Worm (Caenorhabditis elegans): ENCODE data around the gene dmsr-15.

The dmsr-15 gene

ce11 chrV:6823432-6823831 is 5.3 kb downstream of the dmsr-15 start:
- TF ChIP-seq ztf-4 (tag; optimal IDR thresholded peaks at IDR 0.05) (no peak), crh-2 (tag; optimal IDR thresholded peaks at IDR 0.05) (peak; percentile 47), fos-1 (tag; optimal IDR thresholded peaks at IDR 0.05) (peak; percentile 97), unc-62 (GFP tag; optimal IDR thresholded peaks at IDR 0.05) (no peak), nhr-129 (tag; optimal IDR thresholded peaks at IDR 0.05) (no peak), nhr-77 (tag; optimal IDR thresholded peaks at IDR 0.05) (no peak), sma-9 (GFP tag; optimal IDR thresholded peaks at IDR 0.05) (peak; percentile 68), sma-9 (tag; optimal IDR thresholded peaks at IDR 0.05) (no peak), ZK546.5 (tag; optimal IDR thresholded peaks at IDR 0.05) (no peak)

ce11 chrV:6821509-6821908 is 7.2 kb downstream of the dmsr-15 start, which contains the start of gene T15B7.8:
T15B7.8 (plus strand) TSS chrV:6821809.
- no peak for TF ChIP-seq zag-1 (tag; optimal IDR thresholded peaks at IDR 0.05)
- no peak for TF ChIP-seq sma-3 (GFP tag; optimal IDR thresholded peaks at IDR 0.05)
- no peak for TF ChIP-seq crh-2 (tag; optimal IDR thresholded peaks at IDR 0.05)
- no peak for TF ChIP-seq nhr-237 (tag; optimal IDR thresholded peaks at IDR 0.05)
- TF ChIP-seq ztf-1 (GFP tag; conservative IDR thresholded peaks at IDR 0.05): no peak
- no peak for TF ChIP-seq unc-62 (GFP tag; optimal IDR thresholded peaks at IDR 0.05)

- no peak for TF ChIP-seq ZK546.5 (tag; optimal IDR thresholded peaks at IDR 0.05)
- no peak for TF ChIP-seq sma-3 (GFP tag; optimal IDR thresholded peaks at IDR 0.05)
- TF ChIP-seq crh-2 (tag; optimal IDR thresholded peaks at IDR 0.05): no peak
- no peak for TF ChIP-seq nhr-129 (tag; optimal IDR thresholded peaks at IDR 0.05)
- TF ChIP-seq F13H6.1 (tag; optimal IDR thresholded peaks at IDR 0.05): no peak
- TF ChIP-seq unc-62 (GFP tag; optimal IDR thresholded peaks at IDR 0.05): no peak
- TF ChIP-seq gmeb-1 (tag; optimal IDR thresholded peaks at IDR 0.05): no peak
- no peak for TF ChIP-seq sem-4 (tag; optimal IDR thresholded peaks at IDR 0.05)
- TF ChIP-seq skn-1 (tag; optimal IDR thresholded peaks at IDR 0.05): no peak
- TF ChIP-seq sma-9 (GFP tag; optimal IDR thresholded peaks at IDR 0.05): no peak
- no peak for TF ChIP-seq sma-9 (tag; optimal IDR thresholded peaks at IDR 0.05)
- no peak for TF ChIP-seq elt-1 (tag; optimal IDR thresholded peaks at IDR 0.05)
- no peak for TF ChIP-seq ztf-11 (tag; optimal IDR thresholded peaks at IDR 0.05)
- TF ChIP-seq elt-3 (tag; optimal IDR thresholded peaks at IDR 0.05): no peak
- no peak for TF ChIP-seq ceh-82 (tag; optimal IDR thresholded peaks at IDR 0.05)
- TF ChIP-seq lin-39 (tag; optimal IDR thresholded peaks at IDR 0.05): no peak
- no peak for TF ChIP-seq nhr-21 (tag; optimal IDR thresholded peaks at IDR 0.05)
- no peak for TF ChIP-seq nhr-11 (tag; optimal IDR thresholded peaks at IDR 0.05)
- TF ChIP-seq nhr-77 (tag; optimal IDR thresholded peaks at IDR 0.05): no peak
- no peak for TF ChIP-seq zag-1 (tag; optimal IDR thresholded peaks at IDR 0.05)
- no peak for TF ChIP-seq egl-27 (tag; optimal IDR thresholded peaks at IDR 0.05)
These were observed 8.9 kb downstream of the dmsr-15 start, which contains the start of gene dmsr-13 for ce11 chrV:6819812-6820211. dmsr-13 (minus strand) TSS chrV:6819912.

ce11 chrV:6817184-6817583 is 11.5 kb downstream of the dmsr-15 start, which contains the start of gene dmsr-14:
dmsr-14 (minus strand) TSS chrV:6817284.
- no peak for TF ChIP-seq elt-1 (tag; optimal IDR thresholded peaks at IDR 0.05)
- TF ChIP-seq alr-1 (tag; optimal IDR thresholded peaks at IDR 0.05): no peak
- TF ChIP-seq elt-3 (tag; optimal IDR thresholded peaks at IDR 0.05): no peak
- no peak for TF ChIP-seq nhr-77 (tag; optimal IDR thresholded peaks at IDR 0.05)
- no peak for TF ChIP-seq lin-11 (tag; optimal IDR thresholded peaks at IDR 0.05)
- TF ChIP-seq nhr-23 (tag; optimal IDR thresholded peaks at IDR 0.05): no peak
- no peak for TF ChIP-seq ceh-82 (tag; optimal IDR thresholded peaks at IDR 0.05)
- TF ChIP-seq nhr-6 (tag; optimal IDR thresholded peaks at IDR 0.05): no peak
- TF ChIP-seq fos-1 (tag; optimal IDR thresholded peaks at IDR 0.05): no peak
- no peak for TF ChIP-seq skn-1 (tag; optimal IDR thresholded peaks at IDR 0.05)
- TF ChIP-seq unc-39 (tag; optimal IDR thresholded peaks at IDR 0.05): no peak
- no peak for TF ChIP-seq mbf-1 (tag; optimal IDR thresholded peaks at IDR 0.05)
- TF ChIP-seq nhr-25 (tag; optimal IDR thresholded peaks at IDR 0.05): no peak
- TF ChIP-seq Y55F3AM.14 (GFP tag; optimal IDR thresholded peaks at IDR 0.05): no peak
- no peak for TF ChIP-seq nhr-12 (tag; optimal IDR thresholded peaks at IDR 0.05)
- no peak for TF ChIP-seq nhr-129 (tag; optimal IDR thresholded peaks at IDR 0.05)

ce11 chrV:6813862-6814261 is 14.8 kb downstream of the dmsr-15 start:
- no peak for TF ChIP-seq ztf-4 (tag; optimal IDR thresholded peaks at IDR 0.05)
- no peak for TF ChIP-seq egl-27 (tag; optimal IDR thresholded peaks at IDR 0.05)
- TF ChIP-seq ZK546.5 (tag; optimal IDR thresholded peaks at IDR 0.05): no peak
- no peak for TF ChIP-seq snpc-4 (tag; optimal IDR thresholded peaks at IDR 0.05)
- no peak for TF ChIP-seq ceh-16 (tag; optimal IDR thresholded peaks at IDR 0.05)
- TF ChIP-seq unc-39 (tag; optimal IDR thresholded peaks at IDR 0.05): no peak
- TF ChIP-seq nhr-10 (tag; optimal IDR thresholded peaks at IDR 0.05): no peak
- TF ChIP-seq ceh-82 (tag; optimal IDR thresholded peaks at IDR 0.05): no peak
- TF ChIP-seq lin-11 (tag; optimal IDR thresholded peaks at IDR 0.05): no peak
